Worm (Caenorhabditis elegans): Measurements from ENCODE around the gene Y38H8A.12.
"Not testable (repeated sequence)": the region's sequence is repeated elsewhere in the genome, so short reads cannot be mapped to it uniquely, and the experiment has no call there.

Y38H8A.12 gene

ce11 chrIV:13458237-13458636 lies 2.5 kb downstream of the Y38H8A.12 start:
- TF ChIP-seq elt-2 (tag; optimal IDR thresholded peaks at IDR 0.05): no peak
- no peak for TF ChIP-seq nfya-1 (tag; optimal IDR thresholded peaks at IDR 0.05; ENCODE audit: insufficient read depth)
- no peak for TF ChIP-seq unc-62 (GFP tag; optimal IDR thresholded peaks at IDR 0.05)
- TF ChIP-seq jun-1 (tag; optimal IDR thresholded peaks at IDR 0.05): no peak
- TF ChIP-seq elt-1 (tag; optimal IDR thresholded peaks at IDR 0.05): no peak
- no peak for TF ChIP-seq fkh-2 (tag; optimal IDR thresholded peaks at IDR 0.05)
- no peak for TF ChIP-seq ceh-16 (tag; optimal IDR thresholded peaks at IDR 0.05)
- no peak for TF ChIP-seq ztf-4 (tag; optimal IDR thresholded peaks at IDR 0.05)
- TF ChIP-seq nhr-67 (tag; optimal IDR thresholded peaks at IDR 0.05): no peak
- TF ChIP-seq nhr-28 (tag; optimal IDR thresholded peaks at IDR 0.05): no peak
- TF ChIP-seq ceh-82 (tag; optimal IDR thresholded peaks at IDR 0.05): no peak
- no peak for TF ChIP-seq fkh-10 (GFP tag; optimal IDR thresholded peaks at IDR 0.05)
- no peak for TF ChIP-seq ceh-28 (tag; optimal IDR thresholded peaks at IDR 0.05)
- no peak for TF ChIP-seq nhr-23 (tag; optimal IDR thresholded peaks at IDR 0.05)
- TF ChIP-seq nhr-77 (tag; optimal IDR thresholded peaks at IDR 0.05): no peak
- no peak for TF ChIP-seq egl-27 (tag; optimal IDR thresholded peaks at IDR 0.05)
- no peak for TF ChIP-seq tbx-2 (tag; optimal IDR thresholded peaks at IDR 0.05)
- no peak for TF ChIP-seq aly-2 (tag; optimal IDR thresholded peaks at IDR 0.05)
- TF ChIP-seq sea-2 (GFP tag; optimal IDR thresholded peaks at IDR 0.05): no peak
- no peak for TF ChIP-seq mdl-1 (tag; optimal IDR thresholded peaks at IDR 0.05)

ce11 chrIV:13456893-13457292 lies 3.9 kb downstream of the Y38H8A.12 start:
- TF ChIP-seq nhr-23 (tag; optimal IDR thresholded peaks at IDR 0.05): no peak
- TF ChIP-seq lin-39 (tag; optimal IDR thresholded peaks at IDR 0.05): no peak
- no peak for TF ChIP-seq R02D3.7 (tag; optimal IDR thresholded peaks at IDR 0.05)
- no peak for TF ChIP-seq ztf-4 (tag; optimal IDR thresholded peaks at IDR 0.05)
- TF ChIP-seq unc-39 (tag; optimal IDR thresholded peaks at IDR 0.05): no peak
- no peak for TF ChIP-seq elt-2 (tag; optimal IDR thresholded peaks at IDR 0.05)
- TF ChIP-seq snpc-4 (tag; optimal IDR thresholded peaks at IDR 0.05): no peak
- TF ChIP-seq egl-5 (tag; optimal IDR thresholded peaks at IDR 0.05): no peak
- no peak for TF ChIP-seq nhr-43 (tag; optimal IDR thresholded peaks at IDR 0.05; ENCODE audit: poor library complexity, severe bottlenecking)
- TF ChIP-seq fos-1 (tag; optimal IDR thresholded peaks at IDR 0.05): no peak
- TF ChIP-seq mdl-1 (tag; optimal IDR thresholded peaks at IDR 0.05): no peak
- TF ChIP-seq nhr-28 (tag; optimal IDR thresholded peaks at IDR 0.05): no peak
- TF ChIP-seq pha-4 (tag; optimal IDR thresholded peaks at IDR 0.05): no peak
- TF ChIP-seq eor-1 (tag; optimal IDR thresholded peaks at IDR 0.05): no peak
- TF ChIP-seq ceh-9 (tag; optimal IDR thresholded peaks at IDR 0.05): no peak
- TF ChIP-seq skn-1 (tag; optimal IDR thresholded peaks at IDR 0.05): no peak
- no peak for TF ChIP-seq ceh-16 (tag; optimal IDR thresholded peaks at IDR 0.05)

ce11 chrIV:13455200-13455599 lies 5.6 kb downstream of the Y38H8A.12 start, which contains the start of gene Y38H8A.7:
Gene Y38H8A.7, plus strand, starts transcription at chrIV:13455500.
- not testable (repeated sequence) for TF ChIP-seq ceh-16, nhr-28, ceh-82 (tag; optimal IDR thresholded peaks at IDR 0.05)

- TF ChIP-seq elt-3 (tag; optimal IDR thresholded peaks at IDR 0.05) (no peak), ceh-16 (tag; optimal IDR thresholded peaks at IDR 0.05) (no peak), ceh-82 (tag; optimal IDR thresholded peaks at IDR 0.05) (no peak)
Observed at ce11 chrIV:13454698-13455097, 6.1 kb downstream of the Y38H8A.12 start, which contains the start of gene uso-1. Gene uso-1, minus strand, starts transcription at chrIV:13454798.

ce11 chrIV:13453509-13453908 lies 7.3 kb downstream of the Y38H8A.12 start:
- peak; percentile 37 for TF ChIP-seq nfya-1 (tag; optimal IDR thresholded peaks at IDR 0.05; ENCODE audit: insufficient read depth)
- TF ChIP-seq ceh-28 (tag; optimal IDR thresholded peaks at IDR 0.05): no peak
- TF ChIP-seq aly-2 (tag; optimal IDR thresholded peaks at IDR 0.05): no peak
- peak; percentile 60 for TF ChIP-seq lin-15B (tag; optimal IDR thresholded peaks at IDR 0.05)
- TF ChIP-seq pha-4 (tag; optimal IDR thresholded peaks at IDR 0.05): peak; percentile 46
- no peak for TF ChIP-seq lin-39 (tag; optimal IDR thresholded peaks at IDR 0.05)
- no peak for TF ChIP-seq fos-1 (tag; optimal IDR thresholded peaks at IDR 0.05)
- no peak for TF ChIP-seq ceh-9 (tag; optimal IDR thresholded peaks at IDR 0.05)
- peak; percentile 1 for TF ChIP-seq nhr-23 (tag; optimal IDR thresholded peaks at IDR 0.05)
